Worm (Caenorhabditis elegans): ENCODE measurements around the gene ant-1.3.

DNA sequence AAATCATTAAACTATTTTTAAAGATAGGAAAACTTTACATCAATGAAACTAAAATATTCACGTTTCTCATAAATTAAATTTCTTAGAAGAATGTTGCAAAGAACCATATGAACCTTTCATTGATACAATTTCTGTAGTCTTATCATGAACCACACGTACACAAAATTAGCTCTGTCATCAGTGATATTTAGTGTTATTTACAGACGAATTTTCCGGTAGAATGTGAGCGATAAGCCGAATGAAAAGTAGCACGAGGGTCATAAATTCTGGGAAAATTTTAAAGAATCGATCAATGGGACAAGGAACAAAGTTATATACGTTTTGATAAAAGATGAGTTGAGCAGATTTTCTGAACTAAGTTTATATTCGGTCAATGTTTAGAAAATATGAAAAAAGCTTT is 32.6 kb downstream of the ant-1.3 start:
- TF ChIP-seq gmeb-2 (tag; optimal IDR thresholded peaks at IDR 0.05) (no peak), ttx-3 (tag; optimal IDR thresholded peaks at IDR 0.05) (no peak), ceh-24 (tag; optimal IDR thresholded peaks at IDR 0.05) (no peak), pha-4 (tag; optimal IDR thresholded peaks at IDR 0.05) (no peak)

All from whole organism, late embryonic.